Worm (Caenorhabditis elegans): ENCODE measurements around the gene mans-4.

ce11 chrIV:9069703-9070102 is 8.7 kb downstream of the mans-4 start, which contains the start of gene nhr-11:
- TF ChIP-seq ref-1 (GFP tag; conservative IDR thresholded peaks at IDR 0.05) = no peak
- TF ChIP-seq flt-1 (GFP tag; IDR thresholded peaks at IDR 0.05) = no peak
- no peak for TF ChIP-seq klf-2 (GFP tag; conservative IDR thresholded peaks at IDR 0.05)
- TF ChIP-seq tab-1 (GFP tag; IDR thresholded peaks at IDR 0.05) = no peak
- TF ChIP-seq med-1 (GFP tag; optimal IDR thresholded peaks at IDR 0.05; ENCODE audit: insufficient read depth) = no peak
- no peak for TF ChIP-seq cog-1 (tag; optimal IDR thresholded peaks at IDR 0.05)
- TF ChIP-seq ztf-23 (GFP tag; IDR thresholded peaks at IDR 0.05) = no peak
- no peak for TF ChIP-seq T22C8.4 (GFP tag; IDR thresholded peaks at IDR 0.05)
- no peak for TF ChIP-seq ztf-29 (GFP tag; IDR thresholded peaks at IDR 0.05)
